Fruit fly (Drosophila melanogaster): ENCODE measurements around the gene CG8326.

Gene CG8326

DNA sequence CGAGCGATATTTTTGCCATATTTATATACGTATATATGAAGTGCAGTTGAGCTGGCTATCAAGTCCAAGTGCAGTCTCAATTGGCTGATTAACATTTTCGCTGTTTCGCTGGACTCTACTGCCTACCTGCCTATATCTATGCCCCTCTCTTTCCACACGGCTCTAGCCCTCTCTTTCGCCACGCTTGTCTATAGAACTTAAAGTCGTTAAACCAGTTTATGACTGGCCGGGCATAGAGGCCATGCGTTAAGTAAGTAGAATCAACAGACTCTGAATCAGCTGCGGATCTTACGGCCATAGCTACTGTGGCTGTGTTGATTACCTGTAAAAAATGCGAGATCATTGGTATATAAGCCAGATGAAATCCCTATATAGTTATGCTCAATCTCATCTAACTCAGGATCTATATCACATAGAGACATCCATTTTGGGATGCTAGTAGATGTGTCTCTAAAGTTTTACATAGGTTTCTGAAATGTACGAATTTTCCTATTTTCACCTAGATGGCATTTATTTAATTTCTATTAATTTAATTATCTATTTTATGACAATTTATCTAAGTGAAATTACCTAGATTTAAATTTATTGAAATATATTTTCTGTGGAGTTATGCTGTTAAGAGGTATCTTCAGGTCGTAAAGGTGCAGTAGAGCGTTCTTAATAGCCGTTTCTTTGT lies 47.5 kb downstream of the CG8326 start:
- TF ChIP-seq noc (tag; optimal IDR thresholded peaks at IDR 0.05): peak; percentile 51

DNA sequence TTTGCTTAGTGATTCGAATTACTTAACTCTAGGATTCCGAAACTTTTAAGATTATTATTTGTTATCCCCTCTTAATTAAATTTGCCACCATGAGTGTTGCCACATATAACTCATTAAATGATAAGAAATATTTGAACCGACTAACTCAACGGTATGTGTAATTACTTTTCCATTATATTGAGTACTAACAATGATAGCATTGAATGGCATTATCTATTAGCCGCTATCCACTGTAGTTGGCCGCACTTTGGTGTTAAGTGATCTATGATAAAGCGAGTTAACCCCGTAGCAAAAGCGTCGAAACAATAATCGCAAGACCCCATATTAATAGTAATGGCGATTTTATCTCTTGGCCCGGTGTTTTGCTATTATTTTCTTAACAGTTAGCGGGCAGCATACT lies 48.3 kb downstream of the CG8326 start:
- TF ChIP-seq noc (tag; optimal IDR thresholded peaks at IDR 0.05): no peak

DNA sequence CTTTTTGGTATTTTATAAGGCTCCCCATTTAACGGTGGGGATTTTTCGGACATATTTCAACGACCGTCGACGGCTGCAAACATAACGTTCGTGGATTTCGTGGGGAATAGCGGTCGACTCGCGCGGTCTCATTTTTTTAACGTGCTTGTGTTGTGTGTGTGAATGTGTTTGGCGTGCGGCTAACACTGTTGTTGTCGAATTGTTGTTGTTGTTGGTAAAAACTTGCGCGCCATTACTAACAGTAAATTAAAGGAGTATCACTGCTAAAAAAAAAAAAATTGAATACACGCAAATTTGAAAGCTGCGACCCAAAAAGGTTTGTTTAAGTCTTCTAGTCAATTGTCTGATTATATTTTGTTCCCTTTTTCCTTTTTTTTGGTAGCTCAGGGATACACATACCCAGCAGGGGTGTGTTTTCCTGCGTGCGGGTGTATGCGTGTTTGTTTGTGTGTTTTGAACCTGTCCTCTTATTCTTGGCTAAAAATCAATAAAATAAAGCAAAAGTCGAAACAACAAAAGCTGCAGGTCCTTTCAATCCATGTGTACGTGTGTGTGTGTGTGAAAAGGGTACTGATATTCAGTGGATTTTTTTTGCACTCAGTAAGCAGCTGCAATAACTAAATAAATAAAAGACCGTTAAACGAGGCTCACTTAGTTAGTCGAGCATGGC lies 49.4 kb downstream of the CG8326 start, which contains the start of gene CG12991:
Gene CG12991, plus strand, starts transcription at position 80 of the 670 bp plus-strand sequence.
- no peak for TF ChIP-seq noc (tag; optimal IDR thresholded peaks at IDR 0.05)

DNA sequence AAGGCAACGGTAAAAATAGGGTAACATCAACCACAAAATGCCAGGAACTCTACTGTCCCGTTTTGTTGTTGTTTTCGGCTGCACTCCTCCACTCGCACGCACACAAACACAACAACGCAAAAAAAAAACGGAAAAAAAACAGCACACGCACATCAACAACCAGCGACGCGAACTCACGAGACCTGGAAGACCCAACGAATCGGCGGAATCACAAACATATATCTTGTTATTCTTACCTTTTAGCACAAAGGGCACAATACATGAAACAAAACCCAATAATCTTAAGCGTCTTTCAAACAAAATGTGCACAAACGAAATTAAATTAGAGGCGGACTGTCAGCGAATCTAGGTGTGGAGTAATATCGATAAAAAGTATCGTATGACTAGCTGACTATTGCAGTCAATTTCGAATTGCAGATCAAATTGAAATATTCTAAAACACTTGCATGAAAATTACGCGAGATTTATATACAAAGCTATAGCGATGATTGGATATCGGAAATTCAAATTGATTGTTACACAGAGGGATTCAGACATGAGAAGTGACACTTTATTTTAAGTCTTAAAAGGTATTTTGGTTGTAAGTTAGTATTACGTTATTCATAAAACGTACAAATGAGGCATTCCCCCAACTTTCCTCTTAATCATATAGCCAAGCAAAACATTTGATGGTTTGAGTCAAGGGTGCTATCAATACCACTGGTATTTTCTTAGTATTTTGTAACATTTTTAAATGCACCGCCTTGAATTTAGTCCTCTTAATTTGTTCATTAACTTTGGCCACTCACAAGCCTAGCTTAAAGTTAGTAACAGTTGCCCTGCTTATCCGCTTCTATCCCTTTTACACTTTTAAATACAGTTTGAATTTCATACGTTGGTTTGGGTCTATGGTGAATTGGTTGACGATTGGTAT lies 50.2 kb downstream of the CG8326 start, which contains the start of gene Ankle2:
Gene Ankle2, minus strand, starts transcription at position 361 of the 913 bp plus-strand sequence.
- no peak for TF ChIP-seq noc (tag; optimal IDR thresholded peaks at IDR 0.05)
